Fruit fly (Drosophila melanogaster) whole organism, embryonic: ENCODE data around the gene CG17362.

Experiments used
- CG10462 ChIP-seq: fragments of 200-800 bp; sonication (Bioruptor generic); optimal IDR thresholded peaks from 2 replicates; lab custom pipeline; 2016; ENCODE audit warnings: missing biosample characterization, missing genetic modification characterization
- CG1233 ChIP-seq: fragments of 200-800 bp; sonication (Bioruptor generic); optimal IDR thresholded peaks from 4 replicates; lab custom pipeline; 2018; ENCODE audit warnings: missing biosample characterization, mild to moderate bottlenecking, missing genetic modification characterization
- CG13287 ChIP-seq: fragments of 200-800 bp; sonication (Bioruptor generic); IDR thresholded peaks from 2 replicates; pipeline ENCODE4 v1.3.6; 2022; ENCODE audit warnings: missing biosample characterization, missing genetic modification characterization; ENCODE audit not compliant: partially characterized antibody
- CG14441 ChIP-seq: fragments of 200-800 bp; sonication (Bioruptor generic); IDR thresholded peaks from 2 replicates; pipeline ENCODE4 v1.3.6; 2022; ENCODE audit warnings: missing biosample characterization, missing genetic modification characterization
- CG15479 ChIP-seq: fragments of 200-800 bp; sonication (Bioruptor generic); optimal IDR thresholded peaks from 3 replicates; lab custom pipeline; 2019; ENCODE audit warnings: missing biosample characterization, mild to moderate bottlenecking, missing genetic modification characterization, moderate library complexity
- CG1602 ChIP-seq: fragments of 200-800 bp; sonication (Bioruptor generic); optimal IDR thresholded peaks from 3 replicates; lab custom pipeline; 2016; ENCODE audit warnings: missing biosample characterization, missing genetic modification characterization
- CG1647 ChIP-seq: fragments of 200-800 bp; sonication (Bioruptor generic); optimal IDR thresholded peaks from 3 replicates; lab custom pipeline; 2016; ENCODE audit warnings: missing biosample characterization, missing genetic modification characterization
- CG17568 ChIP-seq: fragments of 200-800 bp; sonication (Bioruptor generic); optimal IDR thresholded peaks from 2 replicates; lab custom pipeline; 2018; ENCODE audit warnings: missing biosample characterization, mild to moderate bottlenecking, missing genetic modification characterization, moderate library complexity
- CG18262 ChIP-seq: fragments of 200-800 bp; optimal IDR thresholded peaks from 3 replicates; lab custom pipeline; 2019; ENCODE audit warnings: missing biosample characterization, mild to moderate bottlenecking, missing genetic modification characterization, moderate library complexity
- CG2120 ChIP-seq: fragments of 200-800 bp; sonication (Bioruptor generic); optimal IDR thresholded peaks from 3 replicates; lab custom pipeline; 2016; ENCODE audit warnings: missing biosample characterization, missing genetic modification characterization
- CG2712 ChIP-seq: fragments of 200-800 bp; optimal IDR thresholded peaks from 3 replicates; lab custom pipeline; 2019; ENCODE audit warnings: missing biosample characterization, mild to moderate bottlenecking, missing genetic modification characterization, moderate library complexity
- CG31224 ChIP-seq: fragments of 200-800 bp; sonication (Bioruptor generic); IDR thresholded peaks from 2 replicates; pipeline ENCODE4 v1.3.6; 2022; ENCODE audit warnings: missing biosample characterization, missing genetic modification characterization
- CG31388 ChIP-seq: fragments of 200-800 bp; sonication (Bioruptor generic); optimal IDR thresholded peaks from 2 replicates; lab custom pipeline; 2016; ENCODE audit warnings: missing biosample characterization, missing genetic modification characterization
- CG31441 ChIP-seq: fragments of 200-800 bp; sonication (Bioruptor generic); IDR thresholded peaks from 2 replicates; pipeline ENCODE4 v1.3.6; 2022; ENCODE audit warnings: missing biosample characterization, missing genetic modification characterization
- CG3281 ChIP-seq: fragments of 200-800 bp; sonication (Bioruptor generic); optimal IDR thresholded peaks from 3 replicates; lab custom pipeline; 2017; ENCODE audit warnings: missing biosample characterization, mild to moderate bottlenecking, missing genetic modification characterization
- CG42726 ChIP-seq: fragments of 200-800 bp; sonication (Bioruptor generic); IDR thresholded peaks from 2 replicates; pipeline ENCODE4 v1.3.6; 2022; ENCODE audit warnings: missing biosample characterization, missing genetic modification characterization; ENCODE audit not compliant: partially characterized antibody
- CG4360 ChIP-seq: fragments of 200-800 bp; sonication (Bioruptor generic); IDR thresholded peaks from 2 replicates; pipeline ENCODE4 v1.3.6; 2022; ENCODE audit warnings: missing biosample characterization, missing genetic modification characterization
- CG4404 ChIP-seq: fragments of 200-800 bp; sonication (Bioruptor generic); IDR thresholded peaks from 2 replicates; pipeline ENCODE4 v1.3.6; 2022; ENCODE audit warnings: missing biosample characterization, missing genetic modification characterization
- CG4424 ChIP-seq: fragments of 200-800 bp; sonication (Bioruptor generic); optimal IDR thresholded peaks from 3 replicates; lab custom pipeline; 2016; ENCODE audit warnings: missing biosample characterization, missing genetic modification characterization
- CG4820 ChIP-seq: fragments of 200-800 bp; sonication (Bioruptor generic); optimal IDR thresholded peaks from 3 replicates; lab custom pipeline; 2016; ENCODE audit warnings: missing biosample characterization, missing genetic modification characterization
- CG5180 ChIP-seq: fragments of 200-800 bp; sonication (Bioruptor generic); optimal IDR thresholded peaks from 3 replicates; lab custom pipeline; 2017; ENCODE audit warnings: missing biosample characterization, missing genetic modification characterization, mild to moderate bottlenecking, moderate library complexity, missing genetic modification reagents
- E2f1 ChIP-seq: fragments of 200-800 bp; sonication (Bioruptor generic); IDR thresholded peaks from 2 replicates; pipeline ENCODE4 v1.3.6; 2022; ENCODE audit warnings: missing biosample characterization, missing genetic modification characterization
- Fer3 ChIP-seq: fragments of 200-800 bp; sonication (Bioruptor generic); optimal IDR thresholded peaks from 2 replicates; lab custom pipeline; 2018; ENCODE audit warnings: missing biosample characterization, mild to moderate bottlenecking, missing genetic modification characterization, moderate library complexity
- Gug ChIP-seq: fragments of 200-800 bp; sonication (Bioruptor generic); IDR thresholded peaks from 4 replicates; pipeline ENCODE4 v1.3.6; 2022; ENCODE audit warnings: missing biosample characterization, missing genetic modification characterization
- HHEX ChIP-seq: fragments of 200-800 bp; sonication (Bioruptor generic); optimal IDR thresholded peaks from 3 replicates; lab custom pipeline; 2017; ENCODE audit warnings: missing biosample characterization, mild to moderate bottlenecking, missing genetic modification characterization, missing genetic modification reagents
- Hr51 ChIP-seq, 2 experiments: fragments of 200-800 bp; sonication (Bioruptor generic); optimal IDR thresholded peaks; 2 replicates in 1 of 2; 3 replicates in 1 of 2; lab custom pipeline; 2016 to 2018; ENCODE audit warnings: missing biosample characterization in 2 of 2, missing genetic modification characterization in 2 of 2, mild to moderate bottlenecking in 1 of 2, moderate library complexity in 1 of 2
- Mrtf ChIP-seq: fragments of 200-800 bp; sonication (Bioruptor generic); IDR thresholded peaks from 3 replicates; pipeline ENCODE4 v1.3.6; 2022; ENCODE audit warnings: missing biosample characterization, missing genetic modification characterization
- NFAT ChIP-seq: fragments of 200-800 bp; sonication (Bioruptor generic); IDR thresholded peaks from 2 replicates; pipeline ENCODE4 v1.3.6; 2022; ENCODE audit warnings: missing biosample characterization, missing genetic modification characterization
- Nf-YB ChIP-seq: fragments of 200-800 bp; sonication (Bioruptor generic); optimal IDR thresholded peaks from 3 replicates; lab custom pipeline; 2019; ENCODE audit warnings: missing biosample characterization, mild to moderate bottlenecking, missing genetic modification characterization, moderate library complexity
- Opbp ChIP-seq: fragments of 200-800 bp; sonication (Bioruptor generic); IDR thresholded peaks from 3 replicates; pipeline ENCODE4 v1.3.6; 2022; ENCODE audit warnings: missing biosample characterization, missing genetic modification characterization; ENCODE audit not compliant: partially characterized antibody
- Ptx1 ChIP-seq: fragments of 200-800 bp; sonication (Bioruptor generic); IDR thresholded peaks from 2 replicates; pipeline ENCODE4 v1.3.6; 2022; ENCODE audit warnings: missing biosample characterization, missing genetic modification characterization
- Scr ChIP-seq: fragments of 200-800 bp; sonication (Bioruptor generic); IDR thresholded peaks from 2 replicates; pipeline ENCODE4 v1.3.6; 2022; ENCODE audit warnings: missing biosample characterization, missing genetic modification characterization; ENCODE audit not compliant: partially characterized antibody
- Sry-δ ChIP-seq: fragments of 200-800 bp; sonication (Bioruptor generic); optimal IDR thresholded peaks from 2 replicates; lab custom pipeline; 2016; ENCODE audit warnings: missing biosample characterization, missing genetic modification characterization
- Tbp ChIP-seq: fragments of >200 bp; optimal IDR thresholded peaks from 2 replicates; lab custom pipeline; 2018; ENCODE audit warnings: missing biosample characterization, missing genetic modification characterization
- cas ChIP-seq: fragments of 200-800 bp; sonication (Bioruptor generic); IDR thresholded peaks from 2 replicates; pipeline ENCODE4 v1.3.6; 2022; ENCODE audit warnings: missing biosample characterization, missing genetic modification characterization
- caup ChIP-seq: fragments of 200-800 bp; sonication (Bioruptor generic); optimal IDR thresholded peaks from 3 replicates; lab custom pipeline; 2017; ENCODE audit warnings: missing biosample characterization, mild to moderate bottlenecking, missing genetic modification characterization, moderate library complexity; ENCODE audit not compliant: severe bottlenecking
- chn ChIP-seq: fragments of 200-800 bp; sonication (Bioruptor generic); optimal IDR thresholded peaks from 2 replicates; lab custom pipeline; 2016; ENCODE audit warnings: missing biosample characterization, missing genetic modification characterization
- dm ChIP-seq: fragments of 200-800 bp; sonication (Bioruptor generic); optimal IDR thresholded peaks from 3 replicates; lab custom pipeline; 2016; ENCODE audit warnings: missing biosample characterization, missing genetic modification characterization
- fd64A ChIP-seq: fragments of 200-800 bp; sonication (Bioruptor generic); optimal IDR thresholded peaks from 3 replicates; lab custom pipeline; 2018; ENCODE audit warnings: missing biosample characterization, mild to moderate bottlenecking, missing genetic modification characterization
- grau ChIP-seq: fragments of 200-800 bp; optimal IDR thresholded peaks from 3 replicates; lab custom pipeline; 2019; ENCODE audit warnings: missing biosample characterization, mild to moderate bottlenecking, missing genetic modification characterization, moderate library complexity
- ham ChIP-seq: fragments of 200-800 bp; sonication (Bioruptor generic); IDR thresholded peaks from 2 replicates; pipeline ENCODE4 v1.3.6; 2022; ENCODE audit warnings: missing biosample characterization, missing genetic modification characterization
- kah ChIP-seq: fragments of 200-800 bp; sonication (Bioruptor generic); optimal IDR thresholded peaks from 2 replicates; lab custom pipeline; 2018; ENCODE audit warnings: missing biosample characterization, mild to moderate bottlenecking, missing genetic modification characterization
- kni ChIP-seq: fragments of 200-800 bp; sonication (Bioruptor generic); optimal IDR thresholded peaks from 3 replicates; lab custom pipeline; 2017; ENCODE audit warnings: mild to moderate bottlenecking, missing biosample characterization, missing genetic modification reagents, missing genetic modification characterization
- otp ChIP-seq: fragments of 200-800 bp; sonication (Bioruptor generic); IDR thresholded peaks from 3 replicates; pipeline ENCODE4, ENCODE4 v1.3.6; 2022; ENCODE audit warnings: missing biosample characterization, missing genetic modification characterization
- pnt ChIP-seq: fragments of 200-800 bp; sonication (Bioruptor generic); optimal IDR thresholded peaks from 3 replicates; lab custom pipeline; 2016; ENCODE audit warnings: missing biosample characterization, missing genetic modification characterization
- prd ChIP-seq, 3 experiments: fragments of >200 bp in 2 of 3; fragments of 200-800 bp in 1 of 3; sonication (Bioruptor generic) in 1 of 3; optimal IDR thresholded peaks in 2 of 3; IDR thresholded peaks in 1 of 3; 2 replicates in 2 of 3; 3 replicates in 1 of 3; pipeline versions ENCODE4 v1.3.6 to Lab custom; 2017 to 2022; ENCODE audit warnings: missing biosample characterization in 1 of 3, missing genetic modification characterization in 1 of 3
- sens ChIP-seq: fragments of 200-800 bp; sonication (Bioruptor generic); peaks from one replicate; lab custom pipeline; 2016; ENCODE audit warnings: missing biosample characterization, missing genetic modification characterization
- tap ChIP-seq: fragments of 200-800 bp; optimal IDR thresholded peaks from 3 replicates; lab custom pipeline; 2019; ENCODE audit warnings: missing biosample characterization, mild to moderate bottlenecking, missing genetic modification characterization, moderate library complexity
- tx ChIP-seq: fragments of 200-800 bp; sonication (Bioruptor generic); optimal IDR thresholded peaks from 2 replicates; lab custom pipeline; 2016; ENCODE audit warnings: missing biosample characterization, missing genetic modification characterization

Gene CG17362

dm6 chr3L:14003297-14004040 is 17.0 kb downstream of the CG17362 start (continued):
- TF ChIP-seq Opbp (GFP tag; lab: Robert Waterston, UW) (peak; percentile 50; the same call in 2 of the 3 replicates), CG42726 (GFP tag; lab: Robert Waterston, UW) (no peak), caup (GFP tag; lab: Kevin White, UChicago) (no peak), Nf-YB (no peak), Ptx1 (GFP tag; lab: Robert Waterston, UW) (no peak), CG1602 (GFP tag; lab: Kevin White, UChicago) (no peak), E2f1 (GFP tag; lab: Robert Waterston, UW) (no peak), CG31388 (GFP tag; lab: Kevin White, UChicago) (no peak), CG31441 (no peak), CG1647 (GFP tag; lab: Kevin White, UChicago) (no peak), Scr (GFP tag; lab: Robert Waterston, UW) (no peak), CG13287 (GFP tag; lab: Robert Waterston, UW) (no peak), chn (GFP tag; lab: Kevin White, UChicago) (no peak), CG2712 (tag; lab: Kevin White, UChicago) (peak; percentile 12), kah (no peak), CG3281 (GFP tag; lab: Kevin White, UChicago) (peak; percentile 27), prd (optimal IDR thresholded peaks at IDR 0.05; lab: Kevin White, UChicago) (no peak), prd (GFP tag; IDR thresholded peaks at IDR 0.05; lab: Robert Waterston, UW) (0 out of 3 replicates have a peak, but pooled peaks have one; percentile 22), otp (no peak), NFAT (GFP tag; lab: Robert Waterston, UW) (no peak), fd64A (GFP tag; lab: Kevin White, UChicago) (no peak), CG1233 (no peak), Fer3 (tag; lab: Kevin White, UChicago) (no peak), Tbp (GFP tag; lab: Kevin White, UChicago) (no peak), sens (GFP tag; lab: Kevin White, UChicago) (peak; percentile 88), CG2120 (peak; percentile 42), Sry-δ (GFP tag; lab: Kevin White, UChicago) (no peak), CG31224 (GFP tag; lab: Robert Waterston, UW) (no peak), tap (tag; lab: Kevin White, UChicago) (no peak), pnt (GFP tag; lab: Kevin White, UChicago) (no peak), CG17568 (GFP tag; lab: Kevin White, UChicago) (no peak), CG15479 (GFP tag; lab: Kevin White, UChicago) (peak; percentile 68), Mrtf (GFP tag; lab: Robert Waterston, UW) (no peak), cas (GFP tag; lab: Robert Waterston, UW) (no peak), ham (GFP tag; lab: Robert Waterston, UW) (no peak), Hr51 (GFP tag; optimal IDR thresholded peaks at IDR 0.05; lab: Kevin White, UChicago) (no peak), CG10462 (GFP tag; lab: Kevin White, UChicago) (no peak), CG18262 (tag; lab: Kevin White, UChicago) (peak; percentile 18), tx (no peak), CG4360 (no peak), grau (tag; lab: Kevin White, UChicago) (peak; percentile 18), CG4424 (GFP tag; lab: Kevin White, UChicago) (no peak), CG4820 (GFP tag; lab: Kevin White, UChicago) (no peak), kni (GFP tag; lab: Kevin White, UChicago) (peak; percentile 18), CG14441 (no peak), Gug (GFP tag; lab: Robert Waterston, UW) (no peak), dm (no peak), CG4404 (GFP tag; lab: Robert Waterston, UW) (no peak), CG5180 (GFP tag; lab: Kevin White, UChicago) (no peak), HHEX (GFP tag; lab: Kevin White, UChicago) (no peak)
